Worm (Caenorhabditis elegans): ENCODE results near the gene F09E10.6.
A peak's percentile ranks its signal among the peaks of the same experiment; 100 is the strongest.

Gene F09E10.6

ce11 chrX:1445696-1446095 is 51.8 kb downstream of the F09E10.6 start (continued):
- TF ChIP-seq ama-1 (optimal IDR thresholded peaks at IDR 0.05) = peak; percentile 26
- TF ChIP-seq tbx-2 (tag; optimal IDR thresholded peaks at IDR 0.05) = peak; percentile 16
- no peak for TF ChIP-seq C04F5.9 (tag; optimal IDR thresholded peaks at IDR 0.05)
- no peak for TF ChIP-seq unc-62 (GFP tag; optimal IDR thresholded peaks at IDR 0.05)
- no peak for TF ChIP-seq zip-4 (GFP tag; optimal IDR thresholded peaks at IDR 0.05)
- peak; percentile 33; the same call in 1 of the 2 replicates for TF ChIP-seq nhr-19 (GFP tag; conservative IDR thresholded peaks at IDR 0.05)
- TF ChIP-seq lin-39 (tag; optimal IDR thresholded peaks at IDR 0.05) = no peak
- TF ChIP-seq egl-27 (tag; optimal IDR thresholded peaks at IDR 0.05) = no peak
- no peak for TF ChIP-seq pag-3 (tag; optimal IDR thresholded peaks at IDR 0.05; ENCODE audit: borderline replicate concordance, insufficient read depth)
- TF ChIP-seq nhr-76 (tag; optimal IDR thresholded peaks at IDR 0.05) = no peak
- TF ChIP-seq snu-23 (GFP tag; optimal IDR thresholded peaks at IDR 0.05) = peak; percentile 12
- peak; percentile 25 for TF ChIP-seq ztf-4 (tag; optimal IDR thresholded peaks at IDR 0.05)
- TF ChIP-seq sptf-1 (tag; optimal IDR thresholded peaks at IDR 0.05) = no peak
- TF ChIP-seq pax-3 (tag; optimal IDR thresholded peaks at IDR 0.05) = no peak
- no peak for TF ChIP-seq unc-86 (tag; optimal IDR thresholded peaks at IDR 0.05)
- TF ChIP-seq hlh-4 (tag; optimal IDR thresholded peaks at IDR 0.05) = no peak
- TF ChIP-seq xbp-1 (tag; optimal IDR thresholded peaks at IDR 0.05) = no peak
- TF ChIP-seq fkh-4 (tag; optimal IDR thresholded peaks at IDR 0.05; ENCODE audit: borderline replicate concordance) = no peak
- TF ChIP-seq sup-37 (GFP tag; optimal IDR thresholded peaks at IDR 0.05) = no peak
- TF ChIP-seq fos-1 (tag; optimal IDR thresholded peaks at IDR 0.05) = no peak
- no peak for TF ChIP-seq efl-1 (optimal IDR thresholded peaks at IDR 0.05)
- TF ChIP-seq efl-1 (GFP tag; optimal IDR thresholded peaks at IDR 0.05 in 1 of 2) = no peak
- TF ChIP-seq F16B12.6 (tag; optimal IDR thresholded peaks at IDR 0.05) = no peak
- no peak for TF ChIP-seq skn-1 (tag; optimal IDR thresholded peaks at IDR 0.05)
- no peak for TF ChIP-seq hpl-2 (GFP tag; optimal IDR thresholded peaks at IDR 0.05)
- TF ChIP-seq aha-1 (tag; optimal IDR thresholded peaks at IDR 0.05) = no peak
- no peak for TF ChIP-seq ceh-90 (tag; optimal IDR thresholded peaks at IDR 0.05)
- no peak for TF ChIP-seq unc-130 (tag; optimal IDR thresholded peaks at IDR 0.05)
- TF ChIP-seq ztf-11 (tag; optimal IDR thresholded peaks at IDR 0.05) = no peak
- TF ChIP-seq lin-14 (GFP tag; optimal IDR thresholded peaks at IDR 0.05) = no peak
- TF ChIP-seq dpl-1 (GFP tag; optimal IDR thresholded peaks at IDR 0.05) = no peak
- no peak for TF ChIP-seq fkh-8 (tag; optimal IDR thresholded peaks at IDR 0.05)
- TF ChIP-seq lin-13 (GFP tag; optimal IDR thresholded peaks at IDR 0.05) = no peak
- no peak for TF ChIP-seq nhr-77 (tag; optimal IDR thresholded peaks at IDR 0.05)
- TF ChIP-seq blmp-1 (tag; optimal IDR thresholded peaks at IDR 0.05) = no peak
- no peak for TF ChIP-seq egl-13 (tag; optimal IDR thresholded peaks at IDR 0.05)
- TF ChIP-seq lir-3 (tag; optimal IDR thresholded peaks at IDR 0.05; ENCODE audit: poor library complexity) = no peak
- no peak for TF ChIP-seq vab-15 (tag; optimal IDR thresholded peaks at IDR 0.05)
- no peak for TF ChIP-seq ceh-63 (GFP tag; optimal IDR thresholded peaks at IDR 0.05)
- TF ChIP-seq mep-1 (tag; optimal IDR thresholded peaks at IDR 0.05) = no peak
- TF ChIP-seq mdl-1 (tag; optimal IDR thresholded peaks at IDR 0.05) = no peak
- TF ChIP-seq efl-3 (GFP tag; optimal IDR thresholded peaks at IDR 0.05) = no peak
- peak; percentile 75 for TF ChIP-seq nhr-85 (tag)
- no peak for TF ChIP-seq grh-1 (GFP tag; IDR thresholded peaks at IDR 0.05)
- no peak for TF ChIP-seq dsc-1 (tag; optimal IDR thresholded peaks at IDR 0.05)
- peak; percentile 34 for TF ChIP-seq nhr-71 (tag; optimal IDR thresholded peaks at IDR 0.05)
- TF ChIP-seq nhr-28 (tag; optimal IDR thresholded peaks at IDR 0.05) = no peak
- peak; percentile 14 for TF ChIP-seq irx-1 (tag; optimal IDR thresholded peaks at IDR 0.05)
- no peak for TF ChIP-seq ces-1 (GFP tag; optimal IDR thresholded peaks at IDR 0.05)
- no peak for TF ChIP-seq aly-2 (tag; optimal IDR thresholded peaks at IDR 0.05)
- TF ChIP-seq elt-3 (tag; optimal IDR thresholded peaks at IDR 0.05) = no peak
- TF ChIP-seq tlp-1 (tag; optimal IDR thresholded peaks at IDR 0.05) = no peak
- TF ChIP-seq Y116A8C.19 (tag; optimal IDR thresholded peaks at IDR 0.05; ENCODE audit: borderline replicate concordance) = no peak
- no peak for TF ChIP-seq unc-30 (tag; optimal IDR thresholded peaks at IDR 0.05)
